Fruit fly (Drosophila melanogaster): ENCODE results near the gene tilB.

The tilB gene

DNA sequence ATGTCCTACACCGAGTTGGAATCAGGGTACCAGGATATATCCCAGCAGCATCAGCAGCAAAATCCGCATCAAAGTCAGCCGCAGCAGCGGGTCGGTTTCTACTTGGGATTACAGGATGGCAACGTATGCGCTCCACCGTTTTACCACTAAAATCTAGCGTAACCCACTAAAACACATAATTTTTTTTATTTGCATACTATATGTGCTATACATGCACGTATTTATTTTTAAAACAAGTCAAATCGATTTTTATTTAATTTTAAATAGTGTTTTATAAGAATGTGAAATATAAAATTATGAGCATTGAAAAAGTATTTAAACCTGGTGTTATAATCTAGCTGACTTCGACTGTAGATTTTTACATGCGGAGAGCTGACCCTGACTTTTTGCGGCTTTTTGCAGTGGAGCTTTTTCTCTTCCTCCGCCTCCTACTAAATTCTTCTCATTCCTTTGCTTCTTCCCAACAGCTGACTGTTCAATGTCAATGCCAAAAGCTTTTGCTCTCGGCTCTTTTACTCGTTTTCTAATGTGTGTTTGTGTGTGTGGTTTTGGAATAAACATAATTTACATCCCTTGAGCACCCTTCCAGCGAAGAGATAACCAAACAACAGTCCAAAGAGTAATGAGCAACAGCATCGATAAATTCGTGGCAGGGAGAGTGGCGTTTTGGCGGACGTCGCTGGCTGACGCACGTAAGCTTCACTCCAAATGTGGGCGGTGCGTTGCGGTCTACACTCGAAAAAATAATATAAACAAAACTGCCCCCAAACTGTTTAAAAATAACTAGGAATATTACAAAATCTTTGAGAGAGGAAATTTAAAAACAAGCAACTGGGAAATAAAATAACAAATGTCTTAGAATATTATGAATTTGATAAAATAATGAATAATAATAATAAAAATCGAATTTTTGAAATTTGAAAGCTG lies 38.4 kb downstream of the tilB start (continued):
- TF ChIP-seq tin (GFP tag; optimal IDR thresholded peaks at IDR 0.05) (peak; percentile 11), Ptx1 (GFP tag; IDR thresholded peaks at IDR 0.05) (peak; percentile 68), hkb (optimal IDR thresholded peaks at IDR 0.05) (no peak), hkb (GFP tag; IDR thresholded peaks at IDR 0.05) (0 out of 2 replicates have a peak, but pooled peaks have one; percentile 22), CG18619 (GFP tag; optimal IDR thresholded peaks at IDR 0.05) (peak; percentile 34), slbo (GFP tag; IDR thresholded peaks at IDR 0.05) (peak; percentile 66), Nf-YC (tag; optimal IDR thresholded peaks at IDR 0.05) (no peak), CG18262 (tag; optimal IDR thresholded peaks at IDR 0.05) (peak; percentile 46), CG4730 (GFP tag; IDR thresholded peaks at IDR 0.05) (0 out of 2 replicates have a peak, but pooled peaks have one; percentile 22), dysf (GFP tag; IDR thresholded peaks at IDR 0.05) (peak; percentile 56; the same call in 2 of the 3 replicates), ERR (GFP tag; optimal IDR thresholded peaks at IDR 0.05) (peak; percentile 11), mam (GFP tag; optimal IDR thresholded peaks at IDR 0.05) (no peak), dpn (GFP tag; optimal IDR thresholded peaks at IDR 0.05) (no peak), CG15269 (tag; optimal IDR thresholded peaks at IDR 0.05) (peak; percentile 52), CG33213 (GFP tag; optimal IDR thresholded peaks at IDR 0.05) (no peak), Xrp1 (GFP tag; IDR thresholded peaks at IDR 0.05) (peak; percentile 22; the same call in 1 of the 2 replicates), CG31224 (GFP tag; IDR thresholded peaks at IDR 0.05) (peak; percentile 16; the same call in 1 of the 2 replicates), Asciz (GFP tag; optimal IDR thresholded peaks at IDR 0.05) (peak; percentile 21), ham (GFP tag; IDR thresholded peaks at IDR 0.05) (no peak), CG2199 (GFP tag; IDR thresholded peaks at IDR 0.05) (0 out of 3 replicates have a peak, but pooled peaks have one; percentile 9), mirr (GFP tag; optimal IDR thresholded peaks at IDR 0.05) (peak; percentile 44), gsb (GFP tag; IDR thresholded peaks at IDR 0.05) (no peak), tgo (GFP tag; IDR thresholded peaks at IDR 0.05) (peak; percentile 59; the same call in 2 of the 3 replicates), CG9727 (GFP tag; optimal IDR thresholded peaks at IDR 0.05) (no peak), CG6689 (GFP tag; IDR thresholded peaks at IDR 0.05) (peak; percentile 41; the same call in 1 of the 2 replicates), rib (GFP tag; IDR thresholded peaks at IDR 0.05) (peak; percentile 70; the same call in 1 of the 2 replicates), pan (optimal IDR thresholded peaks at IDR 0.05) (no peak), pan (GFP tag; optimal IDR thresholded peaks at IDR 0.05 in 1 of 2, IDR thresholded peaks at IDR 0.05 in 1 of 2) (peak in 1 of 2 experiments; percentile 72), cg (GFP tag; optimal IDR thresholded peaks at IDR 0.05) (peak; percentile 39), Chrac-16 (GFP tag; optimal IDR thresholded peaks at IDR 0.05) (no peak), ken (GFP tag; IDR thresholded peaks at IDR 0.05) (no peak), sc (optimal IDR thresholded peaks at IDR 0.05) (no peak), sc (GFP tag; optimal IDR thresholded peaks at IDR 0.05) (no peak), Xbp1 (GFP tag; optimal IDR thresholded peaks at IDR 0.05) (peak; percentile 6), Poxn (GFP tag; IDR thresholded peaks at IDR 0.05) (peak; percentile 24; the same call in 1 of the 2 replicates), lbe (GFP tag; optimal IDR thresholded peaks at IDR 0.05) (no peak), peb (GFP tag; IDR thresholded peaks at IDR 0.05) (no peak), CG6654 (GFP tag; optimal IDR thresholded peaks at IDR 0.05) (no peak), CG3281 (GFP tag; optimal IDR thresholded peaks at IDR 0.05) (peak; percentile 68), MESR4 (GFP tag; optimal IDR thresholded peaks at IDR 0.05) (no peak), wek (GFP tag; optimal IDR thresholded peaks at IDR 0.05) (no peak), CoRest (tag; optimal IDR thresholded peaks at IDR 0.05) (peak; percentile 24), HHEX (GFP tag; optimal IDR thresholded peaks at IDR 0.05) (peak; percentile 27), sr (GFP tag; IDR thresholded peaks at IDR 0.05) (0 out of 3 replicates have a peak, but pooled peaks have one; percentile 58), E2f1 (GFP tag; IDR thresholded peaks at IDR 0.05) (peak; percentile 58), PHDP (tag; optimal IDR thresholded peaks at IDR 0.05) (peak; percentile 70), CG2129 (GFP tag; IDR thresholded peaks at IDR 0.05; ENCODE audit: partially characterized antibody) (no peak), CG34422 (GFP tag; IDR thresholded peaks at IDR 0.05) (0 out of 3 replicates have a peak, but pooled peaks have one; percentile 48), Hr51 (GFP tag; optimal IDR thresholded peaks at IDR 0.05) (peak in 1 of 2 experiments; percentile 62)
